Fruit fly (Drosophila melanogaster) whole organism, prepupa: Measurements from ENCODE around the gene CG16700.

Experiments used
- CG6854 ChIP-seq: fragments of 200-800 bp; sonication (Bioruptor generic); optimal IDR thresholded peaks from 2 replicates; lab custom pipeline; 2017; ENCODE audit warnings: missing biosample characterization, mild to moderate bottlenecking, missing genetic modification characterization
- eg ChIP-seq: fragments of 200-800 bp; sonication (Bioruptor generic); IDR thresholded peaks from 3 replicates; pipeline ENCODE4 v1.3.6; 2022; ENCODE audit warnings: missing biosample characterization, missing genetic modification characterization

DNA sequence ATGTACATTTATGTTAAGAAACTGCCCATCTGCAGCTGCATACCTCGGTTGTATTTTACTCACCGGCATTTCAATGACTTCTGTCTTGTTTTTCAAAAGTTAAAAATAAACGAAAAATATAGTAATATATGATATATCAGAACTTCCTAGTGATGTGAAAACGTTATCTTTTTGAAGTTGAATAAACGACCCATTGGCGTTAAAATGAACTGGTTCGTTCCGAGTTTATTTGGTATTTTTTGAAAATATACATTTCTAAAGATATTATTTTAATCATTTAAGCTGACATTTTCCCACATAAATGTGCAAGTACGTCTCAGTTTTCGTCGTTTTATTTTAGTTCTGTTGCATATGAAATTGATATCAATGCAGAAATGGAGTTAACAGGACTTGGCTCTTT is 14.1 kb downstream of the CG16700 start, which contains the start of gene Arpc3B:
- TF ChIP-seq eg (no peak), CG6854 (GFP tag; lab: Kevin White, UChicago) (no peak)
